Fruit fly (Drosophila melanogaster): Measurements from ENCODE around the gene fne.
A peak's percentile ranks its signal among the peaks of the same experiment; 100 is the strongest.

fne gene

dm6 chrX:12905014-12905900, 12.0 kb upstream of the fne start:
- no peak for TF ChIP-seq noc (tag; optimal IDR thresholded peaks at IDR 0.05)

- TF ChIP-seq noc (tag; optimal IDR thresholded peaks at IDR 0.05): no peak
Observed at dm6 chrX:12905901-12906689, 11.2 kb upstream of the fne start, which contains the start of gene CG4404. Gene CG4404, minus strand, starts transcription at chrX:12906018.

dm6 chrX:12906914-12907313, 10.4 kb upstream of the fne start, which contains the start of gene mRpL49:
Gene mRpL49, plus strand, starts transcription at chrX:12907105.
- TF ChIP-seq noc (tag; optimal IDR thresholded peaks at IDR 0.05): no peak

dm6 chrX:12909577-12910426, 7.5 kb upstream of the fne start, which contains the start of the genes Brms1 and CG4645:
Gene Brms1, minus strand, starts transcription at chrX:12909622.
Gene CG4645, plus strand, starts transcription at chrX:12909953.
- TF ChIP-seq noc (tag; optimal IDR thresholded peaks at IDR 0.05): peak; percentile 49

dm6 chrX:12913729-12914128, 3.5 kb upstream of the fne start:
- TF ChIP-seq noc (tag; optimal IDR thresholded peaks at IDR 0.05): no peak

- no peak for TF ChIP-seq noc (tag; optimal IDR thresholded peaks at IDR 0.05)
Observed at dm6 chrX:12919594-12919993, 2.3 kb downstream of the fne start.

dm6 chrX:12922338-12922737, 5.1 kb downstream of the fne start:
- no peak for TF ChIP-seq noc (tag; optimal IDR thresholded peaks at IDR 0.05)

dm6 chrX:12923258-12923901, 6.1 kb downstream of the fne start:
- no peak for TF ChIP-seq noc (tag; optimal IDR thresholded peaks at IDR 0.05)

- no peak for TF ChIP-seq noc (tag; optimal IDR thresholded peaks at IDR 0.05)
Observed at dm6 chrX:12925426-12926256, 8.4 kb downstream of the fne start.

dm6 chrX:12927612-12928011, 10.3 kb downstream of the fne start:
- TF ChIP-seq noc (tag; optimal IDR thresholded peaks at IDR 0.05): no peak

dm6 chrX:12929817-12930216, 12.5 kb downstream of the fne start:
- no peak for TF ChIP-seq noc (tag; optimal IDR thresholded peaks at IDR 0.05)

- TF ChIP-seq noc (tag; optimal IDR thresholded peaks at IDR 0.05): no peak
Observed at dm6 chrX:12937825-12938520, 20.7 kb downstream of the fne start.

dm6 chrX:12939021-12939420, 21.7 kb downstream of the fne start:
- TF ChIP-seq noc (tag; optimal IDR thresholded peaks at IDR 0.05): no peak

dm6 chrX:12939951-12940350, 22.7 kb downstream of the fne start:
- no peak for TF ChIP-seq noc (tag; optimal IDR thresholded peaks at IDR 0.05)

Data from whole organism, larva.